Fruit fly (Drosophila melanogaster): ENCODE data around the gene Grip71.

Gene Grip71

dm6 chr2L:18665952-18666606 lies 42.6 kb upstream of the Grip71 start (continued):
- TF ChIP-seq wdn (GFP tag; IDR thresholded peaks at IDR 0.05) (no peak), CG16779 (GFP tag; IDR thresholded peaks at IDR 0.05) (no peak), slou (GFP tag; optimal IDR thresholded peaks at IDR 0.05) (no peak), CG4854 (GFP tag; optimal IDR thresholded peaks at IDR 0.05) (no peak), CG15479 (GFP tag; optimal IDR thresholded peaks at IDR 0.05) (no peak), en (GFP tag; optimal IDR thresholded peaks at IDR 0.05) (peak; percentile 5), CG14050 (GFP tag; IDR thresholded peaks at IDR 0.05) (peak; percentile 33; the same call in 1 of the 3 replicates), CG1792 (GFP tag; optimal IDR thresholded peaks at IDR 0.05) (peak; percentile 19), CG12299 (tag; optimal IDR thresholded peaks at IDR 0.05) (no peak), MTF-1 (GFP tag; optimal IDR thresholded peaks at IDR 0.05; ENCODE audit: borderline replicate concordance) (no peak), Abd-B (GFP tag; optimal IDR thresholded peaks at IDR 0.05) (peak; percentile 19), CG11504 (tag; optimal IDR thresholded peaks at IDR 0.05) (no peak), CG8359 (GFP tag; optimal IDR thresholded peaks at IDR 0.05; ENCODE audit: borderline replicate concordance) (no peak), fru (optimal IDR thresholded peaks at IDR 0.05) (no peak), HLH54F (GFP tag; optimal IDR thresholded peaks at IDR 0.05) (peak; percentile 43), nau (GFP tag; optimal IDR thresholded peaks at IDR 0.05) (no peak), CG9727 (GFP tag; optimal IDR thresholded peaks at IDR 0.05) (no peak), CG32772 (GFP tag; IDR thresholded peaks at IDR 0.05) (peak; percentile 59), dysf (GFP tag; IDR thresholded peaks at IDR 0.05) (peak; percentile 61; the same call in 2 of the 3 replicates), CG31224 (GFP tag; IDR thresholded peaks at IDR 0.05) (no peak), CG32767 (GFP tag; IDR thresholded peaks at IDR 0.05) (no peak), CG8944 (GFP tag; optimal IDR thresholded peaks at IDR 0.05) (peak; percentile 20), odd (GFP tag; optimal IDR thresholded peaks at IDR 0.05) (no peak), CG18011 (GFP tag; optimal IDR thresholded peaks at IDR 0.05) (no peak), vnd (GFP tag; IDR thresholded peaks at IDR 0.05; ENCODE audit: partially characterized antibody) (0 out of 3 replicates have a peak, but pooled peaks have one; percentile 25), Xbp1 (GFP tag; optimal IDR thresholded peaks at IDR 0.05) (peak; percentile 82), CG2678 (tag; optimal IDR thresholded peaks at IDR 0.05) (no peak), jumu (GFP tag; optimal IDR thresholded peaks at IDR 0.05) (no peak), B-H2 (GFP tag; optimal IDR thresholded peaks at IDR 0.05) (no peak), Fer2 (tag; optimal IDR thresholded peaks at IDR 0.05) (no peak), Dref (GFP tag; IDR thresholded peaks at IDR 0.05) (no peak), ken (GFP tag; IDR thresholded peaks at IDR 0.05) (0 out of 3 replicates have a peak, but pooled peaks have one; percentile 45), sug (tag; optimal IDR thresholded peaks at IDR 0.05) (no peak), cad (GFP tag; optimal IDR thresholded peaks at IDR 0.05) (no peak), Aef1 (GFP tag; IDR thresholded peaks at IDR 0.05) (peak; percentile 47; the same call in 2 of the 3 replicates), Scr (GFP tag; IDR thresholded peaks at IDR 0.05; ENCODE audit: partially characterized antibody) (no peak), MESR4 (GFP tag; optimal IDR thresholded peaks at IDR 0.05) (no peak), Hr51 (GFP tag; optimal IDR thresholded peaks at IDR 0.05) (peak in 1 of 2 experiments; percentile 2), CG4404 (GFP tag; IDR thresholded peaks at IDR 0.05) (no peak), cas (GFP tag; IDR thresholded peaks at IDR 0.05) (no peak), CG14014 (GFP tag; IDR thresholded peaks at IDR 0.05) (0 out of 2 replicates have a peak, but pooled peaks have one; percentile 31), CG14667 (GFP tag; IDR thresholded peaks at IDR 0.05) (peak; percentile 67), lmd (GFP tag; IDR thresholded peaks at IDR 0.05) (peak; percentile 42; the same call in 1 of the 2 replicates), btn (GFP tag; optimal IDR thresholded peaks at IDR 0.05) (peak; percentile 30), Ravus (GFP tag; IDR thresholded peaks at IDR 0.05) (no peak), Camta (GFP tag; optimal IDR thresholded peaks at IDR 0.05) (peak; percentile 55), HHEX (GFP tag; optimal IDR thresholded peaks at IDR 0.05) (peak; percentile 15), CG12942 (GFP tag; optimal IDR thresholded peaks at IDR 0.05) (no peak), CG16813 (GFP tag; IDR thresholded peaks at IDR 0.05; ENCODE audit: partially characterized antibody) (peak; percentile 57; the same call in 2 of the 3 replicates), CG43689 (GFP tag; IDR thresholded peaks at IDR 0.05) (no peak)
